Worm (Caenorhabditis elegans) whole organism, mixed stage, embryonic: ENCODE results near the gene glb-23.
"Not testable (repeated sequence)": the region's sequence is repeated elsewhere in the genome, so short reads cannot be mapped to it uniquely, and the experiment has no call there.

Source experiments
- M03D4.4 ChIP-seq: sonication (generic microtip); optimal IDR thresholded peaks from 2 replicates; lab custom pipeline; 2017; ENCODE audit warnings: mild to moderate bottlenecking, missing genetic modification characterization, missing compliant biosample characterization
- bed-3 ChIP-seq: fragments of 200-800 bp; sonication (Bioruptor generic); optimal IDR thresholded peaks from 3 replicates; lab custom pipeline; 2018; ENCODE audit warnings: mild to moderate bottlenecking, missing genetic modification characterization, moderate library complexity, missing compliant biosample characterization
- blmp-1 ChIP-seq: fragments of 150-350 bp; optimal IDR thresholded peaks from 2 replicates; lab custom pipeline; 2014; ENCODE audit warnings: missing biosample characterization, missing genetic modification characterization
- ceh-39 ChIP-seq: fragments of 150-350 bp; optimal IDR thresholded peaks from 2 replicates; lab custom pipeline; 2014; ENCODE audit warnings: missing biosample characterization, missing genetic modification characterization
- ceh-43 ChIP-seq: fragments of 200-800 bp; sonication (Bioruptor generic); optimal IDR thresholded peaks from 2 replicates; lab custom pipeline; 2018; ENCODE audit warnings: mild to moderate bottlenecking, missing genetic modification characterization, moderate library complexity, missing compliant biosample characterization
- ces-1 ChIP-seq: fragments of 150-350 bp; optimal IDR thresholded peaks from 2 replicates; lab custom pipeline; 2014; ENCODE audit warnings: missing biosample characterization, missing genetic modification reagents, missing genetic modification characterization
- cnd-1 ChIP-seq: fragments of 200-800 bp; sonication (Bioruptor generic); optimal IDR thresholded peaks from 2 replicates; lab custom pipeline; 2018; ENCODE audit warnings: mild to moderate bottlenecking, missing genetic modification characterization, missing compliant biosample characterization
- elt-1 ChIP-seq: sonication (generic microtip); optimal IDR thresholded peaks from 2 replicates; lab custom pipeline; 2017; ENCODE audit warnings: missing genetic modification characterization, mild to moderate bottlenecking, missing compliant biosample characterization, antibody characterized with exemption, moderate library complexity, borderline replicate concordance; ENCODE audit not compliant: insufficient read depth
- flh-1 ChIP-seq: fragments of 200-800 bp; sonication (Bioruptor generic); optimal IDR thresholded peaks from 2 replicates; lab custom pipeline; 2018; ENCODE audit warnings: mild to moderate bottlenecking, missing genetic modification characterization, moderate library complexity, missing compliant biosample characterization
- ham-2 ChIP-seq: fragments of 200-800 bp; sonication (Bioruptor generic); optimal IDR thresholded peaks from 2 replicates; lab custom pipeline; 2018; ENCODE audit warnings: mild to moderate bottlenecking, missing genetic modification characterization, missing compliant biosample characterization
- hlh-1 ChIP-seq: fragments of 150-350 bp; optimal IDR thresholded peaks from 2 replicates; lab custom pipeline; 2014; ENCODE audit warnings: missing biosample characterization, missing genetic modification reagents, missing genetic modification characterization
- lin-13 ChIP-seq: fragments of 150-350 bp; optimal IDR thresholded peaks from 2 replicates; lab custom pipeline; 2014; ENCODE audit warnings: missing biosample characterization, missing genetic modification characterization
- lin-32 ChIP-seq: fragments of 200-800 bp; sonication (Bioruptor generic); optimal IDR thresholded peaks from 2 replicates; lab custom pipeline; 2018; ENCODE audit warnings: mild to moderate bottlenecking, missing genetic modification characterization, missing compliant biosample characterization
- mab-5 ChIP-seq: fragments of 150-350 bp; optimal IDR thresholded peaks from 2 replicates; lab custom pipeline; 2014; ENCODE audit warnings: missing biosample characterization, missing genetic modification characterization
- mep-1 ChIP-seq: fragments of 150-350 bp; optimal IDR thresholded peaks from 2 replicates; lab custom pipeline; 2017; ENCODE audit warnings: missing biosample characterization, missing genetic modification reagents, missing genetic modification characterization, inconsistent platforms
- mls-2 ChIP-seq: sonication (generic microtip); optimal IDR thresholded peaks from 2 replicates; lab custom pipeline; 2016; ENCODE audit warnings: mild to moderate bottlenecking, missing genetic modification characterization, moderate library complexity, missing compliant biosample characterization
- nhr-12 ChIP-seq: fragments of 150-350 bp; optimal IDR thresholded peaks from 2 replicates; lab custom pipeline; 2014; ENCODE audit warnings: missing biosample characterization, missing genetic modification characterization
- nhr-2 ChIP-seq: fragments of 150-350 bp; optimal IDR thresholded peaks from 2 replicates; lab custom pipeline; 2014; ENCODE audit warnings: missing biosample characterization, missing genetic modification characterization
- nhr-237 ChIP-seq: fragments of 150-350 bp; optimal IDR thresholded peaks from 2 replicates; lab custom pipeline; 2014; ENCODE audit warnings: missing biosample characterization, missing genetic modification characterization
- nhr-28 ChIP-seq: fragments of 150-350 bp; optimal IDR thresholded peaks from 2 replicates; lab custom pipeline; 2014; ENCODE audit warnings: missing biosample characterization, missing genetic modification characterization
- nhr-76 ChIP-seq: sonication (generic microtip); optimal IDR thresholded peaks from 2 replicates; lab custom pipeline; 2017; ENCODE audit warnings: missing biosample characterization, missing genetic modification characterization
- pha-4 ChIP-seq: fragments of 150-350 bp; optimal IDR thresholded peaks from 2 replicates; lab custom pipeline; 2018; ENCODE audit warnings: missing biosample characterization, missing genetic modification reagents, missing genetic modification characterization
- sem-2 ChIP-seq: fragments of 200-800 bp; sonication (Bioruptor generic); optimal IDR thresholded peaks from 2 replicates; lab custom pipeline; 2018; ENCODE audit warnings: mild to moderate bottlenecking, missing genetic modification characterization, missing compliant biosample characterization
- snpc-4 ChIP-seq: fragments of 150-350 bp; optimal IDR thresholded peaks from 2 replicates; lab custom pipeline; 2014; ENCODE audit warnings: missing biosample characterization, missing genetic modification characterization
- sptf-1 ChIP-seq: sonication (generic microtip); optimal IDR thresholded peaks from 2 replicates; lab custom pipeline; 2017; ENCODE audit warnings: mild to moderate bottlenecking, missing genetic modification characterization, moderate library complexity, missing compliant biosample characterization
- tbx-8 ChIP-seq: fragments of 200-800 bp; sonication (Bioruptor generic); optimal IDR thresholded peaks from 2 replicates; lab custom pipeline; 2018; ENCODE audit warnings: mild to moderate bottlenecking, missing genetic modification characterization, moderate library complexity, missing compliant biosample characterization
- unc-120 ChIP-seq: sonication (generic microtip); optimal IDR thresholded peaks from 2 replicates; lab custom pipeline; 2017; ENCODE audit warnings: missing genetic modification characterization, missing compliant biosample characterization; ENCODE audit not compliant: poor library complexity, severe bottlenecking
- unc-39 ChIP-seq: fragments of 150-350 bp; optimal IDR thresholded peaks from 2 replicates; lab custom pipeline; 2014; ENCODE audit warnings: missing biosample characterization, missing genetic modification characterization

The glb-23 gene

ce11 chrIV:7219398-7220087 is at the start of gene glb-23, which contains the start of gene R13A1.1:
Gene glb-23 (minus strand): TSS chrIV:7219498.
Gene R13A1.1 (plus strand): TSS chrIV:7220037.
- no peak for TF ChIP-seq mab-5 (tag; lab: Kevin White, UChicago)
- no peak for TF ChIP-seq tbx-8 (GFP tag; lab: Kevin White, UChicago)
- TF ChIP-seq ceh-43 (GFP tag; lab: Kevin White, UChicago): no peak
- TF ChIP-seq ceh-39 (tag; lab: Kevin White, UChicago): no peak
- TF ChIP-seq lin-32 (GFP tag; lab: Kevin White, UChicago): no peak
- no peak for TF ChIP-seq sem-2
- no peak for TF ChIP-seq sptf-1 (tag; lab: Kevin White, UChicago)

ce11 chrIV:7263137-7263536 is 43.8 kb upstream of the glb-23 start, which contains the start of gene glb-2:
Gene glb-2 (minus strand): TSS chrIV:7263237.
- TF ChIP-seq unc-39 (tag; lab: Kevin White, UChicago) (no peak), lin-32 (GFP tag; lab: Kevin White, UChicago) (no peak), nhr-12 (no peak), sem-2 (no peak), lin-13 (tag; lab: Kevin White, UChicago) (no peak), ces-1 (no peak), nhr-237 (tag; lab: Kevin White, UChicago) (no peak), bed-3 (GFP tag; lab: Kevin White, UChicago) (no peak), ceh-43 (GFP tag; lab: Kevin White, UChicago) (no peak), mab-5 (tag; lab: Kevin White, UChicago) (no peak), nhr-76 (no peak), snpc-4 (tag; lab: Kevin White, UChicago) (no peak)

- TF ChIP-seq ceh-43 (GFP tag; lab: Kevin White, UChicago): no peak
- no peak for TF ChIP-seq cnd-1 (tag; lab: Kevin White, UChicago)
- no peak for TF ChIP-seq mls-2 (tag; lab: Kevin White, UChicago)
- no peak for TF ChIP-seq flh-1 (GFP tag; lab: Kevin White, UChicago)
- TF ChIP-seq, all 35 proteins: peak for 0
These were observed 41.3 kb upstream of the glb-23 start, which contains the start of gene C06E4.3 for ce11 chrIV:7260587-7260986. Gene C06E4.3 (plus strand): TSS chrIV:7260875.

ce11 chrIV:7258253-7258652 is 39.0 kb upstream of the glb-23 start, which contains the start of gene C06E4.6:
Gene C06E4.6 (minus strand): TSS chrIV:7258303.
- TF ChIP-seq ceh-39 (tag; lab: Kevin White, UChicago) (no peak), mep-1 (tag; lab: Kevin White, UChicago) (no peak)

ce11 chrIV:7254690-7255089 is 35.4 kb upstream of the glb-23 start, which contains the start of gene C06E4.5:
Gene C06E4.5 (plus strand): TSS chrIV:7254990.
- TF ChIP-seq cnd-1 (tag; lab: Kevin White, UChicago); ceh-43 (GFP tag; lab: Kevin White, UChicago); ceh-39 (tag; lab: Kevin White, UChicago): not testable (repeated sequence)

ce11 chrIV:7253271-7253670 is 34.0 kb upstream of the glb-23 start:
- TF ChIP-seq sem-2 (no peak), ham-2 (GFP tag; lab: Kevin White, UChicago) (no peak), ces-1 (no peak), mls-2 (tag; lab: Kevin White, UChicago) (no peak), nhr-76 (no peak), nhr-2 (tag; lab: Kevin White, UChicago) (no peak), cnd-1 (tag; lab: Kevin White, UChicago) (no peak), hlh-1 (tag; lab: Kevin White, UChicago) (no peak), mep-1 (tag; lab: Kevin White, UChicago) (no peak), elt-1 (no peak), ceh-43 (GFP tag; lab: Kevin White, UChicago) (no peak), M03D4.4 (no peak), ceh-39 (tag; lab: Kevin White, UChicago) (no peak), mab-5 (tag; lab: Kevin White, UChicago) (no peak), blmp-1 (tag; lab: Kevin White, UChicago) (no peak), pha-4 (tag; lab: Kevin White, UChicago) (no peak), nhr-28 (no peak), flh-1 (GFP tag; lab: Kevin White, UChicago) (no peak), unc-120 (tag; lab: Kevin White, UChicago) (no peak)
